Worm (Caenorhabditis elegans) whole organism, L4 larva: ENCODE results near the gene F41E6.17.

Source experiments
- F44E2.7 ChIP-seq: fragments of 200-800 bp; sonication (Bioruptor generic); IDR thresholded peaks from 2 replicates; pipeline ENCODE4 v2.1.2; 2022; ENCODE audit warnings: missing genetic modification characterization, missing compliant biosample characterization
- R02D3.7 ChIP-seq: fragments of 150-350 bp; sonication (generic microtip); optimal IDR thresholded peaks from 3 replicates; lab custom pipeline; 2014; ENCODE audit warnings: missing biosample characterization, missing genetic modification characterization
- Y105C5A.15 ChIP-seq: fragments of 200-800 bp; sonication (Bioruptor generic); IDR thresholded peaks from 2 replicates; pipeline ENCODE4 v1.3.6; 2022; ENCODE audit warnings: missing genetic modification characterization, missing compliant biosample characterization
- Y48G9A.11 ChIP-seq: fragments of 200-800 bp; sonication (Bioruptor generic); IDR thresholded peaks from 2 replicates; pipeline ENCODE4 v1.3.6; 2022; ENCODE audit warnings: missing genetic modification reagents, missing genetic modification characterization, missing compliant biosample characterization
- Y75B8A.6 ChIP-seq: fragments of 200-800 bp; sonication (Bioruptor generic); IDR thresholded peaks from 2 replicates; pipeline ENCODE4 v1.3.6; 2022; ENCODE audit warnings: missing genetic modification reagents, missing genetic modification characterization, missing compliant biosample characterization
- ZK337.2 ChIP-seq: fragments of 200-800 bp; sonication (Bioruptor generic); IDR thresholded peaks from 2 replicates; pipeline ENCODE4 v1.3.6; 2022; ENCODE audit warnings: missing genetic modification reagents, missing genetic modification characterization, missing compliant biosample characterization
- ZK546.5 ChIP-seq, 2 experiments: sonication (generic microtip); optimal IDR thresholded peaks; 2 replicates each; lab custom pipeline; 2017; ENCODE audit warnings: missing biosample characterization in 2 of 2, missing genetic modification characterization in 2 of 2
- aha-1 ChIP-seq: fragments of 150-350 bp; peaks from one replicate; lab custom pipeline; 2014; ENCODE audit warnings: missing biosample characterization, missing genetic modification characterization
- aly-2 ChIP-seq: sonication (generic microtip); optimal IDR thresholded peaks from 2 replicates; lab custom pipeline; 2018; ENCODE audit warnings: missing biosample characterization, missing genetic modification characterization
- ama-1 ChIP-seq: fragments of 150-350 bp; optimal IDR thresholded peaks from 2 replicates; lab custom pipeline; 2014; ENCODE audit warnings: inconsistent platforms, mixed read lengths
- arid-1 ChIP-seq: fragments of 200-800 bp; sonication (Bioruptor generic); conservative IDR thresholded peaks from 2 replicates; pipeline ENCODE4 v1.3.6; 2022; ENCODE audit warnings: missing genetic modification reagents, missing genetic modification characterization, missing compliant biosample characterization
- attf-4 ChIP-seq: sonication (generic microtip); optimal IDR thresholded peaks from 3 replicates; lab custom pipeline; 2017; ENCODE audit warnings: missing biosample characterization, missing genetic modification characterization
- ceh-28 ChIP-seq: fragments of 150-350 bp; optimal IDR thresholded peaks from 2 replicates; lab custom pipeline; 2014; ENCODE audit warnings: missing biosample characterization, missing genetic modification reagents, missing genetic modification characterization
- ceh-32 ChIP-seq: sonication (generic microtip); optimal IDR thresholded peaks from 2 replicates; lab custom pipeline; 2016; ENCODE audit warnings: mild to moderate bottlenecking, missing genetic modification characterization, missing compliant biosample characterization; ENCODE audit not compliant: poor library complexity
- ceh-62 ChIP-seq: sonication (generic microtip); optimal IDR thresholded peaks from 2 replicates; lab custom pipeline; 2017; ENCODE audit warnings: missing biosample characterization, missing genetic modification characterization
- ces-1 ChIP-seq: fragments of 150-350 bp; sonication (generic microtip); optimal IDR thresholded peaks from 4 replicates; lab custom pipeline; 2014; ENCODE audit warnings: missing biosample characterization, missing genetic modification reagents, missing genetic modification characterization
- cey-2 ChIP-seq: sonication (generic microtip); optimal IDR thresholded peaks from 3 replicates; lab custom pipeline; 2017; ENCODE audit warnings: missing genetic modification characterization, mild to moderate bottlenecking, missing compliant biosample characterization, antibody characterized with exemption, borderline replicate concordance; ENCODE audit not compliant: insufficient read depth
- ctbp-1 ChIP-seq: fragments of 200-800 bp; sonication (Bioruptor generic); IDR thresholded peaks from 2 replicates; pipeline ENCODE4 v1.3.6; 2022; ENCODE audit warnings: missing genetic modification reagents, missing genetic modification characterization, missing compliant biosample characterization
- daf-16 ChIP-seq, 3 experiments: sonication (generic microtip); optimal IDR thresholded peaks; 2 replicates each; lab custom pipeline; 2016 to 2017; ENCODE audit warnings: missing genetic modification characterization in 3 of 3, missing genetic modification reagents in 3 of 3, mild to moderate bottlenecking in 2 of 3, missing compliant biosample characterization in 2 of 3, missing biosample characterization in 1 of 3, moderate library complexity in 1 of 3
- daf-19 ChIP-seq: fragments of 200-800 bp; sonication (Bioruptor generic); conservative IDR thresholded peaks from 2 replicates; pipeline ENCODE4 v1.3.6; 2022; ENCODE audit warnings: missing genetic modification characterization, missing compliant biosample characterization
- daf-8 ChIP-seq: fragments of 200-800 bp; sonication (Bioruptor generic); IDR thresholded peaks from 2 replicates; pipeline ENCODE4 v1.3.6; 2022; ENCODE audit warnings: missing genetic modification characterization, missing compliant biosample characterization
- dmd-6 ChIP-seq: fragments of 200-800 bp; sonication (Bioruptor generic); IDR thresholded peaks from 2 replicates; pipeline ENCODE4 v1.3.6; 2022; ENCODE audit warnings: missing genetic modification reagents, missing genetic modification characterization, missing compliant biosample characterization
- duxl-1 ChIP-seq: sonication (generic microtip); optimal IDR thresholded peaks from 2 replicates; lab custom pipeline; 2016; ENCODE audit warnings: mild to moderate bottlenecking, missing genetic modification characterization, moderate library complexity, missing compliant biosample characterization; ENCODE audit not compliant: poor library complexity
- egl-27 ChIP-seq: sonication (generic microtip); optimal IDR thresholded peaks from 3 replicates; lab custom pipeline; 2017; ENCODE audit warnings: missing biosample characterization, missing genetic modification reagents, missing genetic modification characterization
- egl-43 ChIP-seq: fragments of 200-800 bp; sonication (Bioruptor generic); IDR thresholded peaks from 2 replicates; pipeline ENCODE4 v1.3.6; 2022; ENCODE audit warnings: missing genetic modification reagents, missing genetic modification characterization, missing compliant biosample characterization
- fkh-10 ChIP-seq: fragments of 150-350 bp; optimal IDR thresholded peaks from 2 replicates; lab custom pipeline; 2014; ENCODE audit warnings: missing biosample characterization, missing genetic modification reagents, missing genetic modification characterization
- hif-1 ChIP-seq, 2 experiments: sonication (generic microtip); optimal IDR thresholded peaks; 2 replicates each; lab custom pipeline; 2016 to 2017; ENCODE audit warnings: missing compliant biosample characterization in 2 of 2, missing genetic modification characterization in 2 of 2, missing genetic modification reagents in 2 of 2, missing genotype in 2 of 2, mild to moderate bottlenecking in 1 of 2
- jun-1 ChIP-seq: fragments of 150-350 bp; optimal IDR thresholded peaks from 2 replicates; lab custom pipeline; 2014; ENCODE audit warnings: missing biosample characterization, missing genetic modification reagents, missing genetic modification characterization
- lim-7 ChIP-seq: fragments of 200-800 bp; sonication (Bioruptor generic); IDR thresholded peaks from 2 replicates; pipeline ENCODE4 v1.3.6; 2022; ENCODE audit warnings: missing genetic modification characterization, missing compliant biosample characterization
- lin-38 ChIP-seq: fragments of 200-800 bp; sonication (Bioruptor generic); IDR thresholded peaks from 2 replicates; pipeline ENCODE4 v1.3.6; 2022; ENCODE audit warnings: missing genetic modification reagents, missing genetic modification characterization, missing compliant biosample characterization
- lin-39 ChIP-seq: fragments of 150-350 bp; optimal IDR thresholded peaks from 2 replicates; lab custom pipeline; 2014; ENCODE audit warnings: missing biosample characterization, missing genetic modification reagents, missing genetic modification characterization
- lir-3 ChIP-seq: sonication (generic microtip); optimal IDR thresholded peaks from 2 replicates; lab custom pipeline; 2016; ENCODE audit warnings: mild to moderate bottlenecking, missing genetic modification characterization, missing compliant biosample characterization
- mdt-29 ChIP-seq: fragments of 200-800 bp; sonication (Bioruptor generic); IDR thresholded peaks from 2 replicates; pipeline ENCODE4 v1.3.6; 2022; ENCODE audit warnings: missing genetic modification reagents, missing genetic modification characterization, missing compliant biosample characterization
- mep-1 ChIP-seq: fragments of 150-350 bp; sonication (generic microtip); optimal IDR thresholded peaks from 3 replicates; lab custom pipeline; 2014; ENCODE audit warnings: missing biosample characterization, missing genetic modification characterization
- nhr-237 ChIP-seq: sonication (generic microtip); optimal IDR thresholded peaks from 2 replicates; lab custom pipeline; 2017; ENCODE audit warnings: missing biosample characterization, missing genetic modification characterization
- nhr-42 ChIP-seq: fragments of 200-800 bp; sonication (Bioruptor generic); IDR thresholded peaks from 2 replicates; pipeline ENCODE4 v1.3.6; 2022; ENCODE audit warnings: missing genetic modification characterization, missing compliant biosample characterization
- nhr-6 ChIP-seq: fragments of 150-350 bp; optimal IDR thresholded peaks from 2 replicates; lab custom pipeline; 2014; ENCODE audit warnings: missing biosample characterization, missing genetic modification characterization
- php-3 ChIP-seq: fragments of 200-800 bp; sonication (Bioruptor generic); IDR thresholded peaks from 2 replicates; pipeline ENCODE4 v1.3.6; 2022; ENCODE audit warnings: missing genetic modification reagents, missing genetic modification characterization, missing compliant biosample characterization
- pqm-1 ChIP-seq: sonication (generic microtip); optimal IDR thresholded peaks from 2 replicates; lab custom pipeline; 2017; ENCODE audit warnings: missing biosample characterization, missing genetic modification characterization
- rbr-2 ChIP-seq: sonication (generic microtip); optimal IDR thresholded peaks from 2 replicates; lab custom pipeline; 2016; ENCODE audit warnings: missing genotype, missing genetic modification characterization, missing compliant biosample characterization
- saeg-2 ChIP-seq: fragments of 200-800 bp; sonication (Bioruptor generic); IDR thresholded peaks from 2 replicates; pipeline ENCODE4 v1.3.6; 2022; ENCODE audit warnings: missing genetic modification reagents, missing genetic modification characterization, missing compliant biosample characterization
- sdz-12 ChIP-seq: fragments of 200-800 bp; sonication (Bioruptor generic); optimal IDR thresholded peaks from 2 replicates; lab custom pipeline; 2018; ENCODE audit warnings: mild to moderate bottlenecking, missing genetic modification characterization, missing compliant biosample characterization
- set-16 ChIP-seq: fragments of 200-800 bp; sonication (Bioruptor generic); IDR thresholded peaks from 2 replicates; pipeline ENCODE4 v1.3.6; 2022; ENCODE audit warnings: missing genetic modification reagents, missing genetic modification characterization, missing compliant biosample characterization
- skn-1 ChIP-seq: fragments of 150-350 bp; optimal IDR thresholded peaks from 2 replicates; lab custom pipeline; 2014; ENCODE audit warnings: missing biosample characterization, missing genetic modification characterization
- snpc-1.2 ChIP-seq: fragments of 200-800 bp; sonication (Bioruptor generic); IDR thresholded peaks from 2 replicates; pipeline ENCODE4 v1.3.6; 2022; ENCODE audit warnings: missing genetic modification reagents, missing genetic modification characterization, missing compliant biosample characterization
- spr-3 ChIP-seq: fragments of 200-800 bp; sonication (Bioruptor generic); optimal IDR thresholded peaks from 2 replicates; lab custom pipeline; 2018; ENCODE audit warnings: mild to moderate bottlenecking, missing genetic modification characterization, missing compliant biosample characterization
- tra-1 ChIP-seq: fragments of 200-800 bp; sonication (Bioruptor generic); IDR thresholded peaks from 2 replicates; pipeline ENCODE4 v1.3.6; 2022; ENCODE audit warnings: missing genetic modification reagents, missing genetic modification characterization, missing compliant biosample characterization
- vab-7 ChIP-seq: fragments of 200-800 bp; sonication (Bioruptor generic); IDR thresholded peaks from 2 replicates; pipeline ENCODE4 v1.3.6; 2022; ENCODE audit warnings: missing genetic modification reagents, missing genetic modification characterization, missing compliant biosample characterization
- zfp-3 ChIP-seq: fragments of 200-800 bp; sonication (Bioruptor generic); conservative IDR thresholded peaks from 2 replicates; pipeline ENCODE4 v1.3.6; 2022; ENCODE audit warnings: missing genetic modification reagents, missing genetic modification characterization, missing compliant biosample characterization
- zip-11 ChIP-seq: fragments of 200-800 bp; sonication (Bioruptor generic); IDR thresholded peaks from 2 replicates; pipeline ENCODE4 v1.3.6; 2022; ENCODE audit warnings: missing genetic modification characterization, missing compliant biosample characterization
- ztf-7 ChIP-seq: fragments of 150-350 bp; optimal IDR thresholded peaks from 2 replicates; lab custom pipeline; 2014; ENCODE audit warnings: missing biosample characterization, missing genetic modification characterization

The F41E6.17 gene

DNA sequence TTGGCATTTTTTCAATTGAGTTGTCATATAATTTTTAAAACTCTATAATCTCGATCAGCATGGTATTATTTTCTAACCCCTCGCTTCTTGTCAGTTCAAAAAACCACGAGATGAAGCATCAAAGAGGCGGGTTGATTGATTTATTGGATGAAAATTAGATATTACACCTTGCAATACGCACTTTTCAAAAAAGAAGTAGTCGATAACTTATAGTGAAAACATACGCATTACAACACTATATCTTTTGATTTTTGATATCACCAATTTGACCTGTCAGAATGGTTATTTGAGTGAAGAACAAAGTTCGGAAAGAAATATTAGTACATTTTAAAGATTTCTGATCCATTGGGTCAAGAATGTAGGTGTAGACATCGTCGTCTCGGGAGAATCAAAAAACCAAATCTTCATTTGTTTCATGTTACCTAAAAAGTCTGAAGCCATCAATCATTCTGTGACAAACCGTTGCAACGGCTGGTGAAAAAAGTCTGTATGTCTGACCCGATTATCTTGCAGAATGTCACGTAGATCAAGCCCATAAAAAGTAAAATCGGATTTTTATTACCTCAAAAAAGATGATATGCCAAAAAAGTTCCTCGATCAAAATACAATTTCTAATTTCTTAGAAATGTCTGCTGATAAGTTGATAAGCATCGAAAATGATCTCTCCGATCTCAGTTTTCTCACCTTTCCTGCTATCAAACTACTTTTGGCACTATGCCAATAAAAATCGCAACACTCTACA lies 29.4 kb downstream of the F41E6.17 start (continued):
- no peak for TF ChIP-seq ces-1 (GFP tag; lab: Kevin White, UChicago)
- peak; percentile 92 for TF ChIP-seq dmd-6 (GFP tag; lab: Robert Waterston, UW)
- no peak for TF ChIP-seq R02D3.7 (tag; lab: Kevin White, UChicago)
- no peak for TF ChIP-seq saeg-2
- TF ChIP-seq mdt-29 (GFP tag; lab: Robert Waterston, UW): no peak
- no peak for TF ChIP-seq fkh-10 (GFP tag; lab: Kevin White, UChicago)
- no peak for TF ChIP-seq mep-1 (tag; lab: Kevin White, UChicago)
- TF ChIP-seq ztf-7 (tag; lab: Kevin White, UChicago): no peak
- TF ChIP-seq Y48G9A.11 (GFP tag; lab: Robert Waterston, UW): no peak
- no peak for TF ChIP-seq pqm-1 (tag; lab: Kevin White, UChicago)
- no peak for TF ChIP-seq duxl-1 (tag; lab: Kevin White, UChicago)
- TF ChIP-seq daf-19: no peak
- TF ChIP-seq egl-27 (tag; lab: Kevin White, UChicago): no peak
- no peak for TF ChIP-seq sdz-12 (GFP tag; lab: Kevin White, UChicago)
- TF ChIP-seq ZK546.5 (tag; optimal IDR thresholded peaks at IDR 0.05; lab: Kevin White, UChicago): no peak
- no peak for TF ChIP-seq ceh-32 (tag; lab: Kevin White, UChicago)
- peak; percentile 30 to 73 for TF ChIP-seq hif-1 (tag; optimal IDR thresholded peaks at IDR 0.05; lab: Kevin White, UChicago)
- TF ChIP-seq nhr-237 (tag; lab: Kevin White, UChicago): no peak
- no peak for TF ChIP-seq lir-3 (tag; lab: Kevin White, UChicago)
- no peak for TF ChIP-seq ama-1 (lab: Kevin White, UChicago)
- TF ChIP-seq nhr-6: no peak
- TF ChIP-seq lin-38 (GFP tag; lab: Robert Waterston, UW): no peak
- TF ChIP-seq daf-16 (GFP tag; optimal IDR thresholded peaks at IDR 0.05; lab: Kevin White, UChicago): no peak
- no peak for TF ChIP-seq daf-16 (tag; optimal IDR thresholded peaks at IDR 0.05; lab: Kevin White, UChicago)
- no peak for TF ChIP-seq ceh-28 (tag; lab: Kevin White, UChicago)
- TF ChIP-seq ceh-62 (tag; lab: Kevin White, UChicago): no peak
- no peak for TF ChIP-seq snpc-1.2
- peak; percentile 89; the same call in 1 of the 2 replicates for TF ChIP-seq tra-1 (GFP tag; lab: Robert Waterston, UW)
- TF ChIP-seq set-16: no peak
- no peak for TF ChIP-seq jun-1 (tag; lab: Kevin White, UChicago)
- no peak for TF ChIP-seq arid-1 (GFP tag; lab: Robert Waterston, UW)
- TF ChIP-seq rbr-2 (tag; lab: Kevin White, UChicago): no peak
- no peak for TF ChIP-seq vab-7 (GFP tag; lab: Robert Waterston, UW)
- TF ChIP-seq lin-39 (tag; lab: Kevin White, UChicago): no peak
- TF ChIP-seq egl-43 (GFP tag; lab: Robert Waterston, UW): no peak
- TF ChIP-seq aha-1: peak; percentile 87
- no peak for TF ChIP-seq lim-7 (GFP tag; lab: Robert Waterston, UW)
- no peak for TF ChIP-seq cey-2 (tag; lab: Kevin White, UChicago)
- no peak for TF ChIP-seq zip-11
- TF ChIP-seq nhr-42 (GFP tag; lab: Robert Waterston, UW): no peak
- TF ChIP-seq daf-8 (GFP tag; lab: Robert Waterston, UW): no peak
- TF ChIP-seq aly-2 (tag; lab: Kevin White, UChicago): no peak
- TF ChIP-seq ctbp-1: no peak
- no peak for TF ChIP-seq Y105C5A.15
- no peak for TF ChIP-seq zfp-3
- no peak for TF ChIP-seq F44E2.7 (GFP tag; lab: Robert Waterston, UW)
- no peak for TF ChIP-seq ZK337.2 (GFP tag; lab: Robert Waterston, UW)
- TF ChIP-seq Y75B8A.6: no peak
- TF ChIP-seq attf-4 (tag; lab: Kevin White, UChicago): no peak
- TF ChIP-seq skn-1: no peak
- TF ChIP-seq php-3 (GFP tag; lab: Robert Waterston, UW): peak; percentile 88
- TF ChIP-seq spr-3 (GFP tag; lab: Kevin White, UChicago): no peak
